Worm (Caenorhabditis elegans): ENCODE results near the gene ndx-9.
A peak's percentile ranks its signal among the peaks of the same experiment; 100 is the strongest.

ndx-9 gene

ce11 chrIV:11030893-11031292 is 19.1 kb upstream of the ndx-9 start, which contains the start of gene hrg-4:
hrg-4 (minus strand) TSS chrIV:11030993.
- TF ChIP-seq lin-13 (GFP tag; optimal IDR thresholded peaks at IDR 0.05): no peak
- TF ChIP-seq aha-1 (tag; optimal IDR thresholded peaks at IDR 0.05): no peak

- no peak for TF ChIP-seq mep-1 (tag; optimal IDR thresholded peaks at IDR 0.05)
- TF ChIP-seq nhr-71 (tag; optimal IDR thresholded peaks at IDR 0.05): no peak
- TF ChIP-seq lin-35 (GFP tag; optimal IDR thresholded peaks at IDR 0.05): no peak
- no peak for TF ChIP-seq unc-86 (tag; optimal IDR thresholded peaks at IDR 0.05)
- no peak for TF ChIP-seq ztf-11 (tag; optimal IDR thresholded peaks at IDR 0.05)
- no peak for TF ChIP-seq zip-4 (GFP tag; optimal IDR thresholded peaks at IDR 0.05)
- no peak for TF ChIP-seq unc-98 (GFP tag; IDR thresholded peaks at IDR 0.05)
- TF ChIP-seq sup-37 (GFP tag; optimal IDR thresholded peaks at IDR 0.05): no peak
- TF ChIP-seq nhr-90 (tag; optimal IDR thresholded peaks at IDR 0.05; ENCODE audit: poor library complexity): no peak
- no peak for TF ChIP-seq fkh-10 (GFP tag; optimal IDR thresholded peaks at IDR 0.05)
- TF ChIP-seq ceh-63 (GFP tag; optimal IDR thresholded peaks at IDR 0.05): no peak
- TF ChIP-seq nhr-77 (tag; optimal IDR thresholded peaks at IDR 0.05): no peak
- TF ChIP-seq vab-15 (tag; optimal IDR thresholded peaks at IDR 0.05): no peak
- TF ChIP-seq xbp-1 (tag; optimal IDR thresholded peaks at IDR 0.05): no peak
- TF ChIP-seq lir-3 (tag; optimal IDR thresholded peaks at IDR 0.05; ENCODE audit: poor library complexity): no peak
Measured at ce11 chrIV:11030117-11030516, 18.3 kb upstream of the ndx-9 start.

- TF ChIP-seq nhr-12 (tag; optimal IDR thresholded peaks at IDR 0.05) (no peak), blmp-1 (tag; optimal IDR thresholded peaks at IDR 0.05) (no peak), ztf-11 (tag; optimal IDR thresholded peaks at IDR 0.05) (no peak)
Measured at ce11 chrIV:11029412-11029811, 17.6 kb upstream of the ndx-9 start, which contains the start of gene hrg-5. hrg-5 (minus strand) TSS chrIV:11029428.

DNA sequence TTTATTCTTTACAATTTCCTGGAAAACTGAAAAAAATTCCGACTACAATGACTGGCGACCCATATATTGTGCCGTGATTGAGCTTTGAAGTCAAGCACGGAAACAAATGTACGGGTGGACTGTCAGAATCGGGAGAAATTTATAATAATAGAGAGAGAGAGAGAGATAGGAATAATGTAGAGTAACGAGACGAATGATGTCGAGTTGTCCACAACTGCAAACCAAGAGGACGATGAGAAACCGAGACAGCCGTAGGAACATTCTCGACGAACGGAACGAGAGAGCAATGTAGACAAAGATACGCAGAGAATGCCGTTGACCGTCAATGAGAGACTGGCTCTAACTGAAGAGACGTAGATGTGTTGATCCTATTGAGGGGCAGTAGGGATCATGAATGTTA is 15.7 kb upstream of the ndx-9 start:
- peak; percentile 90 for TF ChIP-seq skn-1 (tag; optimal IDR thresholded peaks at IDR 0.05)
- TF ChIP-seq hpl-2 (GFP tag; optimal IDR thresholded peaks at IDR 0.05): no peak
- peak; percentile 65 for TF ChIP-seq ama-1 (optimal IDR thresholded peaks at IDR 0.05)
- TF ChIP-seq irx-1 (tag; optimal IDR thresholded peaks at IDR 0.05): peak; percentile 23
- TF ChIP-seq nhr-90 (tag; optimal IDR thresholded peaks at IDR 0.05; ENCODE audit: poor library complexity): peak; percentile 71
- peak; percentile 81 for TF ChIP-seq nhr-19 (GFP tag; conservative IDR thresholded peaks at IDR 0.05)
- no peak for TF ChIP-seq hlh-4 (tag; optimal IDR thresholded peaks at IDR 0.05)
- peak; percentile 68 for TF ChIP-seq fkh-8 (tag; optimal IDR thresholded peaks at IDR 0.05)
- peak; percentile 73 for TF ChIP-seq nhr-237 (tag; optimal IDR thresholded peaks at IDR 0.05)
- TF ChIP-seq grh-1 (GFP tag; IDR thresholded peaks at IDR 0.05): peak; percentile 56
- no peak for TF ChIP-seq nhr-84 (tag; optimal IDR thresholded peaks at IDR 0.05)
- TF ChIP-seq ceh-8 (GFP tag; optimal IDR thresholded peaks at IDR 0.05): no peak
- peak; percentile 96 for TF ChIP-seq snu-23 (GFP tag; optimal IDR thresholded peaks at IDR 0.05)
- TF ChIP-seq ztf-11 (tag; optimal IDR thresholded peaks at IDR 0.05): peak in 1 of 2 experiments; percentile 73
- peak; percentile 90 for TF ChIP-seq swsn-7 (tag; optimal IDR thresholded peaks at IDR 0.05)
- peak; percentile 77 for TF ChIP-seq blmp-1 (tag; optimal IDR thresholded peaks at IDR 0.05)
- TF ChIP-seq unc-130 (tag; optimal IDR thresholded peaks at IDR 0.05): peak; percentile 11
- TF ChIP-seq fkh-4 (tag; optimal IDR thresholded peaks at IDR 0.05; ENCODE audit: borderline replicate concordance): no peak
- TF ChIP-seq nhr-77 (tag; optimal IDR thresholded peaks at IDR 0.05): peak; percentile 71
- TF ChIP-seq aly-2 (tag; optimal IDR thresholded peaks at IDR 0.05): peak; percentile 74
- peak; percentile 78 to 81 for TF ChIP-seq lsy-2 (tag; optimal IDR thresholded peaks at IDR 0.05)
- peak; percentile 68 to 78 for TF ChIP-seq lin-35 (GFP tag; optimal IDR thresholded peaks at IDR 0.05)
- TF ChIP-seq zip-4 (GFP tag; optimal IDR thresholded peaks at IDR 0.05): no peak
- TF ChIP-seq nhr-28 (tag; optimal IDR thresholded peaks at IDR 0.05): no peak
- TF ChIP-seq C16A3.4 (tag; optimal IDR thresholded peaks at IDR 0.05): peak; percentile 69
- no peak for TF ChIP-seq unc-62 (GFP tag; optimal IDR thresholded peaks at IDR 0.05)
- no peak for TF ChIP-seq Y116A8C.19 (tag; optimal IDR thresholded peaks at IDR 0.05; ENCODE audit: borderline replicate concordance)
- peak; percentile 92 for TF ChIP-seq nhr-20 (tag; optimal IDR thresholded peaks at IDR 0.05)
- peak; percentile 91 for TF ChIP-seq pag-3 (tag; optimal IDR thresholded peaks at IDR 0.05; ENCODE audit: borderline replicate concordance, insufficient read depth)
- TF ChIP-seq unc-86 (tag; optimal IDR thresholded peaks at IDR 0.05): peak; percentile 72
- no peak for TF ChIP-seq aha-1 (tag; optimal IDR thresholded peaks at IDR 0.05)
- peak; percentile 92 for TF ChIP-seq ztf-4 (tag; optimal IDR thresholded peaks at IDR 0.05)
- TF ChIP-seq lin-15B (tag; optimal IDR thresholded peaks at IDR 0.05): no peak
- TF ChIP-seq elt-3 (tag; optimal IDR thresholded peaks at IDR 0.05): peak in 5 of 6 experiments; percentile 19 to 85 (median 65)
- TF ChIP-seq mep-1 (tag; optimal IDR thresholded peaks at IDR 0.05): peak; percentile 92
- peak; percentile 10 for TF ChIP-seq snpc-4 (tag; optimal IDR thresholded peaks at IDR 0.05)

All from whole organism, L1 larva.